Worm (Caenorhabditis elegans) whole organism, L3 larva: Measurements from ENCODE around the gene F47E1.2.

Experiments
- daf-12 ChIP-seq: fragments of 150-350 bp; optimal IDR thresholded peaks from 2 replicates; lab custom pipeline; 2014; ENCODE audit warnings: missing biosample characterization, missing genetic modification reagents, missing genetic modification characterization
- egl-27 ChIP-seq: sonication (generic microtip); optimal IDR thresholded peaks from 4 replicates; lab custom pipeline; 2017; ENCODE audit warnings: missing biosample characterization, missing genetic modification reagents, missing genetic modification characterization
- elt-1 ChIP-seq: fragments of 150-350 bp; optimal IDR thresholded peaks from 2 replicates; lab custom pipeline; 2014; ENCODE audit warnings: missing biosample characterization, missing genetic modification characterization
- eor-1 ChIP-seq, 2 experiments: fragments of 150-350 bp; optimal IDR thresholded peaks; 2 replicates each; lab custom pipeline; 2014 to 2018; ENCODE audit warnings: missing biosample characterization in 2 of 2, missing genetic modification characterization in 2 of 2
- fkh-10 ChIP-seq: sonication (generic microtip); optimal IDR thresholded peaks from 2 replicates; lab custom pipeline; 2017; ENCODE audit warnings: missing biosample characterization, missing genetic modification reagents, missing genetic modification characterization
- lin-39 ChIP-seq: fragments of 150-350 bp; optimal IDR thresholded peaks from 2 replicates; lab custom pipeline; 2018; ENCODE audit warnings: missing biosample characterization, missing genetic modification reagents, missing genetic modification characterization
- nhr-23 ChIP-seq: fragments of 150-350 bp; optimal IDR thresholded peaks from 2 replicates; lab custom pipeline; 2014; ENCODE audit warnings: missing biosample characterization, missing genetic modification reagents, missing genetic modification characterization
- nhr-67 ChIP-seq: fragments of 150-350 bp; optimal IDR thresholded peaks from 2 replicates; lab custom pipeline; 2014; ENCODE audit warnings: missing biosample characterization, missing genetic modification characterization
- pha-4 ChIP-seq: fragments of 150-350 bp; optimal IDR thresholded peaks from 2 replicates; lab custom pipeline; 2014; ENCODE audit warnings: missing biosample characterization, missing genetic modification reagents, missing genetic modification characterization
- sea-2 ChIP-seq: fragments of 150-350 bp; sonication (generic microtip); optimal IDR thresholded peaks from 4 replicates; lab custom pipeline; 2014; ENCODE audit warnings: missing biosample characterization, missing genetic modification reagents, missing genetic modification characterization
- unc-39 ChIP-seq: sonication (generic microtip); optimal IDR thresholded peaks from 4 replicates; lab custom pipeline; 2017; ENCODE audit warnings: missing biosample characterization, missing genetic modification characterization

The F47E1.2 gene

ce11 chrX:9105888-9106287, 48.4 kb downstream of the F47E1.2 start:
- no peak for TF ChIP-seq nhr-23 (tag; lab: Kevin White, UChicago)
- TF ChIP-seq lin-39 (tag; lab: Kevin White, UChicago): no peak
- no peak for TF ChIP-seq pha-4 (tag; lab: Kevin White, UChicago)
- TF ChIP-seq elt-1 (tag; lab: Kevin White, UChicago): no peak
- TF ChIP-seq egl-27 (tag; lab: Kevin White, UChicago): no peak
- TF ChIP-seq unc-39 (tag; lab: Kevin White, UChicago): no peak

ce11 chrX:9107866-9108265, 50.4 kb downstream of the F47E1.2 start:
- no peak for TF ChIP-seq daf-12 (tag; lab: Kevin White, UChicago)
- TF ChIP-seq eor-1 (tag; optimal IDR thresholded peaks at IDR 0.05; lab: Kevin White, UChicago): no peak
- TF ChIP-seq fkh-10 (GFP tag; lab: Kevin White, UChicago): no peak
- TF ChIP-seq sea-2 (GFP tag; lab: Kevin White, UChicago): no peak
- TF ChIP-seq nhr-67 (tag; lab: Kevin White, UChicago): no peak
